Fruit fly (Drosophila melanogaster): ENCODE data around the gene CG33109.

Gene CG33109

dm6 chr3R:14221484-14221883 is at the start of gene CG33109:
Gene CG33109, minus strand, starts transcription at chr3R:14221584.
- no peak for TF ChIP-seq ap (GFP tag; IDR thresholded peaks at IDR 0.05)
- TF ChIP-seq CG11560 (tag; IDR thresholded peaks at IDR 0.05) = no peak
- TF ChIP-seq pnt (GFP tag; optimal IDR thresholded peaks at IDR 0.05) = no peak
- no peak for TF ChIP-seq repo (GFP tag; optimal IDR thresholded peaks at IDR 0.05)
- TF ChIP-seq CG1647 (GFP tag; optimal IDR thresholded peaks at IDR 0.05) = no peak
- no peak for TF ChIP-seq nau (GFP tag; optimal IDR thresholded peaks at IDR 0.05)
- no peak for TF ChIP-seq MESR4 (GFP tag; optimal IDR thresholded peaks at IDR 0.05)

dm6 chr3R:14262087-14262486 is 40.7 kb upstream of the CG33109 start, which contains the start of the genes CG14839 and CG14841:
Gene CG14839, plus strand, starts transcription at chr3R:14262387.
Gene CG14841, minus strand, starts transcription at chr3R:14262418.
- TF ChIP-seq toy (GFP tag; IDR thresholded peaks at IDR 0.05) (no peak), Ets65A (GFP tag) (peak; percentile 73)

- no peak for TF ChIP-seq ash1 (GFP tag; optimal IDR thresholded peaks at IDR 0.05)
These were observed 39.7 kb upstream of the CG33109 start, which contains the start of gene CG14840 for dm6 chr3R:14261113-14261512. Gene CG14840, minus strand, starts transcription at chr3R:14261213.

dm6 chr3R:14259821-14260220 is 38.4 kb upstream of the CG33109 start, which contains the start of gene MetRS-m:
Gene MetRS-m, minus strand, starts transcription at chr3R:14259991.
- peak; percentile 59; the same call in 1 of the 2 replicates for TF ChIP-seq E2f2 (GFP tag; IDR thresholded peaks at IDR 0.05)
- TF ChIP-seq stwl (tag; optimal IDR thresholded peaks at IDR 0.05) = peak; percentile 58
- TF ChIP-seq CG17186 (GFP tag; optimal IDR thresholded peaks at IDR 0.05) = peak; percentile 37
- TF ChIP-seq crp (GFP tag; optimal IDR thresholded peaks at IDR 0.05) = peak; percentile 32 to 87
- peak; percentile 6 for TF ChIP-seq pzg (GFP tag; optimal IDR thresholded peaks at IDR 0.05)
- TF ChIP-seq Dip3 (GFP tag; optimal IDR thresholded peaks at IDR 0.05) = no peak
- no peak for TF ChIP-seq chif (GFP tag; optimal IDR thresholded peaks at IDR 0.05)
- TF ChIP-seq CG13287 (GFP tag; IDR thresholded peaks at IDR 0.05; ENCODE audit: partially characterized antibody) = peak; percentile 18; the same call in 1 of the 2 replicates
- peak; percentile 54 for TF ChIP-seq Dp (GFP tag; optimal IDR thresholded peaks at IDR 0.05)
- TF ChIP-seq Myb (GFP tag; optimal IDR thresholded peaks at IDR 0.05) = peak; percentile 63
- no peak for TF ChIP-seq bcd (GFP tag; optimal IDR thresholded peaks at IDR 0.05)

dm6 chr3R:14255808-14256207 is 34.4 kb upstream of the CG33109 start, which contains the start of gene CG43179:
Gene CG43179, plus strand, starts transcription at chr3R:14256108.
- TF ChIP-seq nau (GFP tag; optimal IDR thresholded peaks at IDR 0.05) (no peak), lola (GFP tag; optimal IDR thresholded peaks at IDR 0.05) (no peak), run (tag; optimal IDR thresholded peaks at IDR 0.05) (no peak), CG16815 (GFP tag; optimal IDR thresholded peaks at IDR 0.05) (no peak), CG7372 (GFP tag; IDR thresholded peaks at IDR 0.05) (no peak), onecut (GFP tag; IDR thresholded peaks at IDR 0.05) (no peak), Fer1 (GFP tag; optimal IDR thresholded peaks at IDR 0.05) (no peak), luna (GFP tag; optimal IDR thresholded peaks at IDR 0.05) (no peak), CG15514 (GFP tag; optimal IDR thresholded peaks at IDR 0.05) (no peak), Neu2 (GFP tag; optimal IDR thresholded peaks at IDR 0.05; ENCODE audit: borderline replicate concordance) (no peak), sima (GFP tag; optimal IDR thresholded peaks at IDR 0.05) (no peak), peb (GFP tag; IDR thresholded peaks at IDR 0.05) (no peak), Ets65A (GFP tag) (no peak), gcm (GFP tag; optimal IDR thresholded peaks at IDR 0.05) (no peak), Bteb2 (GFP tag; optimal IDR thresholded peaks at IDR 0.05) (no peak)
